In genomic region chrII:14812661-14813060, ce11 we compare ENCODE assay signal across 1 worm cellular context.
TF ChIP-seq lines count a peak whose summit lies in the region.

No protein-coding gene starts in this region.

TF ChIP-seq in whole organism, L2 larva, 48 proteins besides CTCF, POLR2A, EP300 and RAD21 (continued from another document):
- TF ChIP-seq lin-11 (tag; optimal IDR thresholded peaks at IDR 0.05; lab: Kevin White, UChicago) (no peak), nhr-237 (tag; optimal IDR thresholded peaks at IDR 0.05; lab: Kevin White, UChicago) (no peak), alr-1 (tag; optimal IDR thresholded peaks at IDR 0.05; lab: Kevin White, UChicago) (no peak), F13H6.1 (tag; optimal IDR thresholded peaks at IDR 0.05; lab: Kevin White, UChicago) (no peak), peb-1 (tag; optimal IDR thresholded peaks at IDR 0.05; lab: Kevin White, UChicago) (no peak), mab-5 (tag; optimal IDR thresholded peaks at IDR 0.05; lab: Kevin White, UChicago) (no peak), ztf-4 (tag; optimal IDR thresholded peaks at IDR 0.05; lab: Kevin White, UChicago) (no peak), elt-1 (tag; optimal IDR thresholded peaks at IDR 0.05; lab: Kevin White, UChicago) (no peak), nhr-6 (tag; optimal IDR thresholded peaks at IDR 0.05; lab: Kevin White, UChicago) (no peak), zag-1 (tag; optimal IDR thresholded peaks at IDR 0.05; lab: Kevin White, UChicago) (no peak)
